Worm (Caenorhabditis elegans) whole organism, late embryonic: ENCODE measurements around the gene sra-26.

Source experiments
- ceh-34 ChIP-seq: sonication (generic microtip); optimal IDR thresholded peaks from 2 replicates; lab custom pipeline; 2016; ENCODE audit warnings: mild to moderate bottlenecking, missing genetic modification characterization, missing compliant biosample characterization
- ceh-6 ChIP-seq: fragments of 200-800 bp; sonication (Bioruptor generic); optimal IDR thresholded peaks from 2 replicates; lab custom pipeline; 2018; ENCODE audit warnings: mild to moderate bottlenecking, missing genetic modification characterization, missing compliant biosample characterization
- fkh-10 ChIP-seq: fragments of 150-350 bp; optimal IDR thresholded peaks from 2 replicates; lab custom pipeline; 2014; ENCODE audit warnings: missing biosample characterization, missing genetic modification reagents, missing genetic modification characterization
- fkh-6 ChIP-seq: sonication (generic microtip); optimal IDR thresholded peaks from 2 replicates; lab custom pipeline; 2016; ENCODE audit warnings: missing genetic modification characterization, missing compliant biosample characterization
- pha-2 ChIP-seq: sonication (generic microtip); optimal IDR thresholded peaks from 2 replicates; lab custom pipeline; 2017; ENCODE audit warnings: mild to moderate bottlenecking, missing genetic modification characterization, missing compliant biosample characterization
- pha-4 ChIP-seq: fragments of 150-350 bp; optimal IDR thresholded peaks from 2 replicates; lab custom pipeline; 2018; ENCODE audit warnings: missing biosample characterization, missing genetic modification reagents, missing genetic modification characterization
- sox-4 ChIP-seq: sonication (generic microtip); optimal IDR thresholded peaks from 2 replicates; lab custom pipeline; 2017; ENCODE audit warnings: mild to moderate bottlenecking, missing genetic modification characterization, inconsistent platforms, missing compliant biosample characterization
- ttx-3 ChIP-seq: sonication (generic microtip); optimal IDR thresholded peaks from 2 replicates; lab custom pipeline; 2016; ENCODE audit warnings: missing genetic modification reagents, missing genetic modification characterization, missing compliant biosample characterization

DNA sequence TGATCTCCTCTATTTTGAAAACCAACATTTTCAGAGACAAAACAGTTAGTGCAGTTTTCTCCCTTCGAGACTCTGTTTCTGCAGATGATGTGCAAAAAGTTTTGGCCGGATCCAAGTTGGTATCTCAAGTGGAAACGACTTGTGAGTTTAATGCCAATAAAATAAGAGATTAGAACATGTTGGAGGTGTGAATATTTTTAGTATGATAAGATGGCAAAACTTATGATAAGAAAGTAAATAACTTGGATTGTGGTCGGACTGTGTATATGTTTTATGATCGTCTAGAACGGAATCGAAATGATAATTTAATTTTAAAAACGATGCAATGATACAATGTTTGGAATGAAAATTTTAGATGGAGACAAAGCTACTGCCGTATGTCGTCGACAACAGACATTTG lies 19.6 kb downstream of the sra-26 start:
- no peak for TF ChIP-seq fkh-10 (GFP tag; lab: Kevin White, UChicago)
- TF ChIP-seq ttx-3 (tag; lab: Kevin White, UChicago) = no peak
- no peak for TF ChIP-seq ceh-6 (GFP tag; lab: Kevin White, UChicago)
- TF ChIP-seq ceh-34 (tag; lab: Kevin White, UChicago) = no peak
- no peak for TF ChIP-seq pha-4 (tag; lab: Kevin White, UChicago)
- no peak for TF ChIP-seq sox-4
- no peak for TF ChIP-seq pha-2 (tag; lab: Kevin White, UChicago)
- TF ChIP-seq fkh-6 (tag; lab: Kevin White, UChicago) = no peak
